Fruit fly (Drosophila melanogaster) whole organism, embryonic: ENCODE data around the gene aralar1.
A peak's percentile ranks its signal among the peaks of the same experiment; 100 is the strongest.

Source experiments
- ATbp ChIP-seq: fragments of 200-800 bp; sonication (Bioruptor generic); optimal IDR thresholded peaks from 2 replicates; lab custom pipeline; 2017; ENCODE audit warnings: missing biosample characterization, mild to moderate bottlenecking, missing genetic modification characterization, missing genetic modification reagents
- Adf1 ChIP-seq: fragments of 200-800 bp; sonication (Bioruptor generic); IDR thresholded peaks from 2 replicates; pipeline ENCODE4 v1.3.6; 2022; ENCODE audit warnings: missing biosample characterization, missing genetic modification characterization
- Asciz ChIP-seq: fragments of 200-800 bp; sonication (Bioruptor generic); optimal IDR thresholded peaks from 2 replicates; lab custom pipeline; 2017; ENCODE audit warnings: missing biosample characterization, mild to moderate bottlenecking, missing genetic modification characterization, missing genetic modification reagents
- Atf6 ChIP-seq: fragments of 200-800 bp; sonication (Bioruptor generic); IDR thresholded peaks from 2 replicates; pipeline ENCODE4 v1.3.6; 2022; ENCODE audit warnings: missing biosample characterization, missing genetic modification characterization
- Bteb2 ChIP-seq: fragments of 200-800 bp; sonication (Bioruptor generic); optimal IDR thresholded peaks from 2 replicates; lab custom pipeline; 2016; ENCODE audit warnings: missing biosample characterization, missing genetic modification characterization
- CG10209 ChIP-seq: fragments of 200-800 bp; sonication (Bioruptor generic); optimal IDR thresholded peaks from 3 replicates; lab custom pipeline; 2017; ENCODE audit warnings: missing biosample characterization, mild to moderate bottlenecking, missing genetic modification characterization, missing genetic modification reagents
- CG17186 ChIP-seq: fragments of 200-800 bp; sonication (Bioruptor generic); optimal IDR thresholded peaks from 3 replicates; lab custom pipeline; 2017; ENCODE audit warnings: missing biosample characterization, missing genetic modification reagents, missing genetic modification characterization
- CG2202 ChIP-seq: fragments of 200-800 bp; sonication (Bioruptor generic); optimal IDR thresholded peaks from 2 replicates; lab custom pipeline; 2018; ENCODE audit warnings: missing biosample characterization, mild to moderate bottlenecking, missing genetic modification characterization
- CG30020 ChIP-seq: fragments of 200-800 bp; optimal IDR thresholded peaks from 2 replicates; lab custom pipeline; 2019; ENCODE audit warnings: missing biosample characterization, mild to moderate bottlenecking, missing genetic modification characterization, moderate library complexity
- CG34376 ChIP-seq: fragments of 200-800 bp; sonication (Bioruptor generic); optimal IDR thresholded peaks from 2 replicates; lab custom pipeline; 2018; ENCODE audit warnings: missing biosample characterization, mild to moderate bottlenecking, missing genetic modification characterization
- CG3838 ChIP-seq: fragments of 200-800 bp; sonication (Bioruptor generic); optimal IDR thresholded peaks from 3 replicates; lab custom pipeline; 2016; ENCODE audit warnings: missing biosample characterization, missing genetic modification characterization
- CG4404 ChIP-seq: fragments of 200-800 bp; sonication (Bioruptor generic); IDR thresholded peaks from 2 replicates; pipeline ENCODE4 v1.3.6; 2022; ENCODE audit warnings: missing biosample characterization, missing genetic modification characterization
- CG6272 ChIP-seq: fragments of 200-800 bp; sonication (Bioruptor generic); IDR thresholded peaks from 2 replicates; pipeline ENCODE4 v1.3.6; 2022; ENCODE audit warnings: missing biosample characterization, missing genetic modification characterization
- CG7987 ChIP-seq: fragments of 200-800 bp; sonication (Bioruptor generic); optimal IDR thresholded peaks from 2 replicates; lab custom pipeline; 2018; ENCODE audit warnings: missing biosample characterization, mild to moderate bottlenecking, missing genetic modification characterization, moderate library complexity
- CG9215 ChIP-seq: fragments of 200-800 bp; sonication (Bioruptor generic); IDR thresholded peaks from 2 replicates; pipeline ENCODE4 v1.3.6; 2022; ENCODE audit warnings: missing biosample characterization, missing genetic modification characterization
- Camta ChIP-seq: fragments of 200-800 bp; sonication (Bioruptor generic); optimal IDR thresholded peaks from 2 replicates; lab custom pipeline; 2016; ENCODE audit warnings: missing biosample characterization, missing genetic modification characterization
- Dp ChIP-seq: fragments of 200-800 bp; sonication (Bioruptor generic); optimal IDR thresholded peaks from 2 replicates; lab custom pipeline; 2018; ENCODE audit warnings: missing biosample characterization, mild to moderate bottlenecking, missing genetic modification characterization, moderate library complexity
- E2f2 ChIP-seq: fragments of 200-800 bp; sonication (Bioruptor generic); IDR thresholded peaks from 2 replicates; pipeline ENCODE4 v1.3.6; 2022; ENCODE audit warnings: missing biosample characterization, missing genetic modification characterization
- Ets65A ChIP-seq: fragments of 200-800 bp; sonication (Bioruptor generic); peaks from one replicate; lab custom pipeline; 2016; ENCODE audit warnings: missing biosample characterization, missing genetic modification characterization
- Hey ChIP-seq: fragments of 200-800 bp; sonication (Bioruptor generic); optimal IDR thresholded peaks from 3 replicates; lab custom pipeline; 2018; ENCODE audit warnings: missing biosample characterization, mild to moderate bottlenecking, missing genetic modification characterization
- Hr3 ChIP-seq: fragments of 200-800 bp; sonication (Bioruptor generic); optimal IDR thresholded peaks from 3 replicates; lab custom pipeline; 2016; ENCODE audit warnings: missing biosample characterization, missing genetic modification characterization
- Hr78 ChIP-seq, 2 experiments: fragments of 200-800 bp in 1 of 2; fragments of >200 bp in 1 of 2; sonication (Bioruptor generic) in 1 of 2; optimal IDR thresholded peaks; 2 replicates each; lab custom pipeline; 2017 to 2019; ENCODE audit warnings: missing biosample characterization in 2 of 2, missing genetic modification characterization in 2 of 2, mild to moderate bottlenecking in 1 of 2, moderate library complexity in 1 of 2
- Nf-YB ChIP-seq: fragments of 200-800 bp; sonication (Bioruptor generic); optimal IDR thresholded peaks from 3 replicates; lab custom pipeline; 2019; ENCODE audit warnings: missing biosample characterization, mild to moderate bottlenecking, missing genetic modification characterization, moderate library complexity
- Vsx1 ChIP-seq: fragments of 200-800 bp; sonication (Bioruptor generic); optimal IDR thresholded peaks from 2 replicates; lab custom pipeline; 2017; ENCODE audit warnings: missing biosample characterization, mild to moderate bottlenecking, missing genetic modification characterization, missing genetic modification reagents
- chinmo ChIP-seq: fragments of 200-800 bp; sonication (Bioruptor generic); IDR thresholded peaks from 4 replicates; pipeline ENCODE4 v1.3.6; 2022; ENCODE audit warnings: missing biosample characterization, missing genetic modification characterization; ENCODE audit not compliant: partially characterized antibody
- corto ChIP-seq: fragments of 200-800 bp; sonication (Bioruptor generic); optimal IDR thresholded peaks from 2 replicates; lab custom pipeline; 2016; ENCODE audit warnings: missing biosample characterization, mild to moderate bottlenecking, missing genetic modification characterization, moderate library complexity
- cwo ChIP-seq: fragments of 200-800 bp; sonication (Bioruptor generic); optimal IDR thresholded peaks from 3 replicates; lab custom pipeline; 2017; ENCODE audit warnings: missing biosample characterization, missing genetic modification characterization, mild to moderate bottlenecking, moderate library complexity, missing genetic modification reagents
- dm ChIP-seq: fragments of 200-800 bp; sonication (Bioruptor generic); optimal IDR thresholded peaks from 3 replicates; lab custom pipeline; 2016; ENCODE audit warnings: missing biosample characterization, missing genetic modification characterization
- exex ChIP-seq: fragments of 200-800 bp; sonication (Bioruptor generic); optimal IDR thresholded peaks from 4 replicates; lab custom pipeline; 2018; ENCODE audit warnings: missing biosample characterization, mild to moderate bottlenecking, missing genetic modification characterization, moderate library complexity
- fu2 ChIP-seq: fragments of 200-800 bp; sonication (Bioruptor generic); optimal IDR thresholded peaks from 2 replicates; lab custom pipeline; 2016; ENCODE audit warnings: missing biosample characterization, missing genetic modification characterization
- grau ChIP-seq: fragments of 200-800 bp; optimal IDR thresholded peaks from 3 replicates; lab custom pipeline; 2019; ENCODE audit warnings: missing biosample characterization, mild to moderate bottlenecking, missing genetic modification characterization, moderate library complexity
- grn ChIP-seq: fragments of 200-800 bp; sonication (Bioruptor generic); optimal IDR thresholded peaks from 3 replicates; lab custom pipeline; 2017; ENCODE audit warnings: missing biosample characterization, missing genetic modification characterization
- gt ChIP-seq: fragments of 200-800 bp; sonication (Bioruptor generic); IDR thresholded peaks from 2 replicates; pipeline ENCODE4 v1.3.6; 2022; ENCODE audit warnings: missing biosample characterization, missing genetic modification characterization
- hb ChIP-seq: fragments of 200-800 bp; sonication (Bioruptor generic); IDR thresholded peaks from 3 replicates; pipeline ENCODE4 v1.3.6; 2022; ENCODE audit warnings: missing biosample characterization, missing genetic modification characterization; ENCODE audit not compliant: partially characterized antibody
- kah ChIP-seq: fragments of 200-800 bp; sonication (Bioruptor generic); optimal IDR thresholded peaks from 2 replicates; lab custom pipeline; 2018; ENCODE audit warnings: missing biosample characterization, mild to moderate bottlenecking, missing genetic modification characterization
- pb ChIP-seq: fragments of 200-800 bp; sonication (Bioruptor generic); optimal IDR thresholded peaks from 3 replicates; lab custom pipeline; 2016; ENCODE audit warnings: missing biosample characterization, missing genetic modification characterization
- slbo ChIP-seq: fragments of 200-800 bp; sonication (Bioruptor generic); IDR thresholded peaks from 2 replicates; pipeline ENCODE4 v1.3.6; 2022; ENCODE audit warnings: missing biosample characterization, missing genetic modification characterization
- slp2 ChIP-seq: fragments of 200-800 bp; sonication (Bioruptor generic); optimal IDR thresholded peaks from 2 replicates; lab custom pipeline; 2016; ENCODE audit warnings: missing biosample characterization, missing genetic modification characterization
- sug ChIP-seq: fragments of 200-800 bp; optimal IDR thresholded peaks from 2 replicates; lab custom pipeline; 2019; ENCODE audit warnings: missing biosample characterization, mild to moderate bottlenecking, missing genetic modification characterization, moderate library complexity
- zen2 ChIP-seq: fragments of 200-800 bp; sonication (Bioruptor generic); IDR thresholded peaks from 3 replicates; pipeline ENCODE4 v1.3.6; 2022; ENCODE audit warnings: missing biosample characterization, missing genetic modification characterization; ENCODE audit not compliant: partially characterized antibody
- zfh1 ChIP-seq: fragments of 200-800 bp; sonication (Bioruptor generic); IDR thresholded peaks from 3 replicates; pipeline ENCODE4 v1.3.6; 2022; ENCODE audit warnings: missing biosample characterization, missing genetic modification characterization

Gene aralar1

DNA sequence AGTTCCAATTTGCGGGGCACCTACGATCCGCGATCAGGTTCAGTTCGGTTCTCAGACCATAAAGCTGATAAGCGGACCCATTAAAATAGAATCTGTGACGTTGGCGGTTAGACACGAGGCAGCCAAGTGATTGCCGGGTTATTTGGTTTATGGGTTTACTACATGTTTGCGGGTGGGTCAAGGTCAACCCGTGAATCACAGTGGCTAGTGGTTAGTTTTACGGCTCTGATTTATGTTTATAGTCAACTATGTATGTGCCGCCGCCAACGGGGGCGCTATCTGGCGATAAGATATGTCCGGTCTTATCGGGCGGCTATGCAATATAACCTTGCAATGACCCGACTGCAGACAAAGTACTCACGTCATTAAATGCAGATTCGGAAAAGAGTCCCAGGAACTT, 6.2 kb downstream of the aralar1 start (continued):
- peak; percentile 26 for TF ChIP-seq CG34376 (GFP tag; lab: Kevin White, UChicago)
- peak; percentile 98 for TF ChIP-seq CG7987 (GFP tag; lab: Kevin White, UChicago)
- TF ChIP-seq corto, result no peak
- no peak for TF ChIP-seq dm (GFP tag; lab: Kevin White, UChicago)
- no peak for TF ChIP-seq gt (GFP tag; lab: Robert Waterston, UW)
- peak; percentile 8 for TF ChIP-seq cwo (GFP tag; lab: Kevin White, UChicago)
- TF ChIP-seq Hr78 (GFP tag; optimal IDR thresholded peaks at IDR 0.05; lab: Kevin White, UChicago), result peak in 1 of 2 experiments; percentile 94

DNA sequence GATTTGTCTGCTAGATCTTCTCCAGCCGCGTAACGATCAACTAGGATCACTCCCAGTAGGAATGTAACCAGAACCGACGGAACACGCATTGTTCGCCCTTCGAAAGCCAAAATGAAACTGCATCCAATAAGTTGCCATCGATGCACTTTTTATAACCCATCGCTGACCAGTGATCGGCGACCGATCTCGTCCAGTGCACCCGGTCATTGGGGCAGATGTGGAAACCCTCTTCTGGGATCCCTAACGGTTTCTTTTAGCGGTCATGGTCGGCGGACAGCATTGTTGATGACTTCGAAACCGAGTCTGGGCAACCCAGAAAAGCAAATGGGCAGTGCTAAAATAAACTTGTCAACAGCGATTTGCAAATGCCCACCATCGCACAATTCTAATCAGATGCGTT, 10.7 kb downstream of the aralar1 start, which contains the start of gene Osi23:
TSS of gene Osi23 (minus strand) at position 101 of the 400 bp plus-strand sequence.
- TF ChIP-seq chinmo (GFP tag; lab: Robert Waterston, UW) (no peak), CG30020 (tag; lab: Kevin White, UChicago) (no peak), grau (no peak)

DNA sequence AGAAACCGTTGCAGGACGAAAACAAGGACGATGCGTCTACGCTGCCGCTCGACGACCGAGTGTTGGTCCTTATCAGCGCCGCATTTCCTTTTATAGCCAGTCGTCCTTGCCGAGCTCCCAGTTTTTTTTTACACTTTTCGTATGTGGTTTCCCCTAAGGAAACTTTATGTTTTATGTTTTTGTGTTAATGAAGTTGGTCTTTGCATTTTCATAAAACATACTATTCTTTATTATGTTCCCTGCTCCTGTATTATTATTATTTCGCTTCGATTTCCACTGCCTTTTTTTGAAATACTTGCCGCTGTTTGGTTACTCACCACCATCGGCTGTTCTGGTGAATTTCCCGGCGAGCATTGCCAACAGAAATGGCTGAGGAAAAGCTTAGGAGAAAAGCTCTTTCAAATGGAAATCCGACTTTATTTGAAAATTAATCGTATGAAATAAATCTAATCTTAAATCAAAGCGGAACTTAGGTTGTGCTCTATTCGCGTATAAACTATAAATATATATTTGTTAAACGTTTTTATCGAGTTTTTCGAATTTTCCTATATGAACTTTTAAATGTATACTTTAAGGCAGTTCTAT, 12.0 kb downstream of the aralar1 start, which contains the start of gene CG15537:
TSS of gene CG15537 (minus strand) at position 51 of the 585 bp plus-strand sequence.
- TF ChIP-seq pb (GFP tag; lab: Kevin White, UChicago) (no peak), CG4404 (GFP tag; lab: Robert Waterston, UW) (no peak), E2f2 (peak; percentile 49; the same call in 1 of the 2 replicates), slbo (GFP tag; lab: Robert Waterston, UW) (no peak), Dp (GFP tag; lab: Kevin White, UChicago) (peak; percentile 58), cwo (GFP tag; lab: Kevin White, UChicago) (no peak), Asciz (GFP tag; lab: Kevin White, UChicago) (no peak), CG9215 (GFP tag; lab: Robert Waterston, UW) (peak; percentile 44; the same call in 1 of the 2 replicates)

DNA sequence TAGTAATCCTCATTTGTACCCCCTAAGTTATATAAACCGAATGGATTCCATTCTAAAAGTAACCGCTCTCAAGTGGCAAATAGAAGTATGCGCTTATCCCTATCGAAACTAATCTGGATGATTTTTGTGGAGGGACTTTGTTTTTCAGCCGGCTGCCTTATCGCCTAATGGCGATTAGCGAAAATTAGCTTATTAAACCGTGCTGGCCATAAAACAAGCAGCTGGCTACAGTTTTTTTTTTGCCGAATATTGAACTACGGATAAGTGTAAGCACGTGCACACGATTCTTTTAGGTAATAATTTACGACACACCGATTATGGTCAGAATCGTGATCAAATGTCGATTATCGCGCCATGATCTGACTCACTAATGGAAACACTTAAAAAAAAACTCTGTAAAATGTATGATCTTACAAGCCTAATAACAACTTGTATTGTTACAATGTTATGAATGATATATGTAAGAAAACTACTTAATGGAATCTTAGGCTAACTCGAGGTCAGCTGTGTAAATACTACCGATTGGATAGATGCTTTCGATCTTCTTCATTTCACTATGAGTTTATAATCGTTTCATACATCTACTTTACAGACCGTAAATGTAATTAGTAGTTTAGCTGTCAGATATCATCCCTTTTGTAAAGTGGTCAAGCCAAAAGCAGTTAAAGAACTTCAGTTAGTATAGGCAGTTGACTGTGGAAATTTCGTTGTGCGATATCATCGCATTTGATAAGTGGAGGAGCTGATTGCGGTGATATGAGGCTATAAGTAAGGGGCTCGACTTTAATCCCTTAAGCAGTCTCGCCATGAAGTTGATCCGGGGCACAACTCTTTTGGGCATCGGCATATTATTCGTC, 24.2 kb downstream of the aralar1 start, which contains the start of gene CG15534:
TSS of gene CG15534 (plus strand) at position 807 of the 857 bp plus-strand sequence.
- TF ChIP-seq cwo (GFP tag; lab: Kevin White, UChicago) (peak; percentile 91), exex (tag; lab: Kevin White, UChicago) (peak; percentile 96), sug (peak; percentile 42), kah (no peak), grn (GFP tag; lab: Kevin White, UChicago) (peak; percentile 42), zen2 (no peak), Hey (tag; lab: Kevin White, UChicago) (peak; percentile 65), Vsx1 (GFP tag; lab: Kevin White, UChicago) (peak; percentile 91)

DNA sequence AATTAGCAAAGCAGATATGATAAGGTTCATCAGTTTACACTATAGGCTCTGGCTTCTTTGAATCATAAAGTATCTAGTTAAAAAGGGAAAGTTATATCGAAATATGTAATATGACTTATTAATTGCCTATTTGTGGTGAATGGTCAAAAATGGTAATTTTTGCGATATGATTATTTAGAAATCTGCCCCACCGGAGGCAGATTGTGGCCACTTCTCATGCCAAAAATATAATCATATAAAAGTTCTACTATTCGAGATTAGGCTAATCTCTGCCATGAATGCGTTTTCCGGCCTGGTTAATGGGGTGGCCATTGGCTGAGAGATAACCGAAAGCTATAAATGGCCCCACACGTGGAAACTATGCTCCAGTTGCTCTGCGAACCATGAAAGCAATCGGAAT, 27.2 kb downstream of the aralar1 start, which contains the start of gene CG15533:
TSS of gene CG15533 (plus strand) at position 362 of the 400 bp plus-strand sequence.
- TF ChIP-seq Atf6 (GFP tag; lab: Robert Waterston, UW) (no peak), slp2 (GFP tag; lab: Kevin White, UChicago) (no peak), Bteb2 (GFP tag; lab: Kevin White, UChicago) (no peak), Ets65A (GFP tag; lab: Kevin White, UChicago) (peak; percentile 52), CG3838 (no peak), zfh1 (no peak), Hr3 (no peak), ATbp (GFP tag; lab: Kevin White, UChicago) (no peak), Adf1 (GFP tag; lab: Robert Waterston, UW) (no peak), CG2202 (tag; lab: Kevin White, UChicago) (no peak), CG6272 (GFP tag; lab: Robert Waterston, UW) (no peak), fu2 (no peak), Camta (GFP tag; lab: Kevin White, UChicago) (no peak), CG10209 (GFP tag; lab: Kevin White, UChicago) (no peak), Nf-YB (no peak), hb (GFP tag; lab: Robert Waterston, UW) (no peak), cwo (GFP tag; lab: Kevin White, UChicago) (peak; percentile 2), sug (peak; percentile 94), CG17186 (no peak)
